Fruit fly (Drosophila melanogaster) whole organism, embryonic: ENCODE results near the gene CdGAPr.

Experiments
- Bteb2 ChIP-seq: fragments of 200-800 bp; sonication (Bioruptor generic); optimal IDR thresholded peaks from 2 replicates; lab custom pipeline; 2016; ENCODE audit warnings: missing biosample characterization, missing genetic modification characterization
- CG1233 ChIP-seq: fragments of 200-800 bp; sonication (Bioruptor generic); optimal IDR thresholded peaks from 4 replicates; lab custom pipeline; 2018; ENCODE audit warnings: missing biosample characterization, mild to moderate bottlenecking, missing genetic modification characterization
- CG12942 ChIP-seq: fragments of 200-800 bp; sonication (Bioruptor generic); optimal IDR thresholded peaks from 3 replicates; lab custom pipeline; 2016; ENCODE audit warnings: missing biosample characterization, missing genetic modification characterization
- CG15696 ChIP-seq: fragments of 200-800 bp; sonication (Bioruptor generic); optimal IDR thresholded peaks from 2 replicates; lab custom pipeline; 2019; ENCODE audit warnings: missing biosample characterization, mild to moderate bottlenecking, missing genetic modification characterization, moderate library complexity
- CG18599 ChIP-seq: fragments of 200-800 bp; sonication (Bioruptor generic); optimal IDR thresholded peaks from 3 replicates; lab custom pipeline; 2017; ENCODE audit warnings: missing biosample characterization, missing genetic modification characterization, mild to moderate bottlenecking, moderate library complexity, missing genetic modification reagents
- CG2129 ChIP-seq: fragments of 200-800 bp; sonication (Bioruptor generic); IDR thresholded peaks from 2 replicates; pipeline ENCODE4 v1.3.6; 2022; ENCODE audit warnings: missing biosample characterization, missing genetic modification characterization; ENCODE audit not compliant: partially characterized antibody
- CG30403 ChIP-seq: fragments of 200-800 bp; sonication (Bioruptor generic); optimal IDR thresholded peaks from 3 replicates; lab custom pipeline; 2016; ENCODE audit warnings: missing biosample characterization, missing genetic modification characterization
- CG33213 ChIP-seq: fragments of 200-800 bp; sonication (Bioruptor generic); optimal IDR thresholded peaks from 3 replicates; lab custom pipeline; 2016; ENCODE audit warnings: missing biosample characterization, missing genetic modification characterization
- CG4424 ChIP-seq: fragments of 200-800 bp; sonication (Bioruptor generic); optimal IDR thresholded peaks from 3 replicates; lab custom pipeline; 2016; ENCODE audit warnings: missing biosample characterization, missing genetic modification characterization
- CG6689 ChIP-seq: fragments of 200-800 bp; sonication (Bioruptor generic); IDR thresholded peaks from 2 replicates; pipeline ENCODE4 v1.3.6; 2022; ENCODE audit warnings: missing biosample characterization, missing genetic modification characterization
- CG6854 ChIP-seq: fragments of 200-800 bp; sonication (Bioruptor generic); optimal IDR thresholded peaks from 3 replicates; lab custom pipeline; 2017; ENCODE audit warnings: missing biosample characterization, mild to moderate bottlenecking, missing genetic modification characterization
- CG7271 ChIP-seq: fragments of 200-800 bp; sonication (Bioruptor generic); optimal IDR thresholded peaks from 2 replicates; lab custom pipeline; 2018; ENCODE audit warnings: missing biosample characterization, mild to moderate bottlenecking, missing genetic modification characterization, moderate library complexity
- CG7556 ChIP-seq: fragments of 200-800 bp; sonication (Bioruptor generic); optimal IDR thresholded peaks from 2 replicates; lab custom pipeline; 2017; ENCODE audit warnings: missing biosample characterization, mild to moderate bottlenecking, missing genetic modification characterization
- CG7839 ChIP-seq: fragments of 200-800 bp; sonication (Bioruptor generic); optimal IDR thresholded peaks from 3 replicates; lab custom pipeline; 2018; ENCODE audit warnings: missing biosample characterization, mild to moderate bottlenecking, missing genetic modification characterization, moderate library complexity
- CG7987 ChIP-seq: fragments of 200-800 bp; sonication (Bioruptor generic); optimal IDR thresholded peaks from 2 replicates; lab custom pipeline; 2018; ENCODE audit warnings: missing biosample characterization, mild to moderate bottlenecking, missing genetic modification characterization, moderate library complexity
- CG8359 ChIP-seq: fragments of 200-800 bp; sonication (Bioruptor generic); optimal IDR thresholded peaks from 2 replicates; lab custom pipeline; 2017; ENCODE audit warnings: missing biosample characterization, mild to moderate bottlenecking, missing genetic modification characterization, borderline replicate concordance
- CG9215 ChIP-seq: fragments of 200-800 bp; sonication (Bioruptor generic); IDR thresholded peaks from 2 replicates; pipeline ENCODE4 v1.3.6; 2022; ENCODE audit warnings: missing biosample characterization, missing genetic modification characterization
- CG9727 ChIP-seq: fragments of 200-800 bp; sonication (Bioruptor generic); optimal IDR thresholded peaks from 3 replicates; lab custom pipeline; 2017; ENCODE audit warnings: missing biosample characterization, mild to moderate bottlenecking, missing genetic modification characterization
- D ChIP-seq, 2 experiments: fragments of 200-800 bp in 1 of 2; fragments of >200 bp in 1 of 2; sonication (Bioruptor generic) in 1 of 2; optimal IDR thresholded peaks; 2 replicates in 1 of 2; 3 replicates in 1 of 2; lab custom pipeline; 2017; ENCODE audit warnings: mild to moderate bottlenecking in 1 of 2, missing biosample characterization in 1 of 2, missing genetic modification characterization in 1 of 2, missing genetic modification reagents in 1 of 2
- Doc2 ChIP-seq: fragments of 200-800 bp; sonication (Bioruptor generic); IDR thresholded peaks from 2 replicates; pipeline ENCODE4 v1.3.6; 2022; ENCODE audit warnings: missing biosample characterization, missing genetic modification characterization
- Elba2 ChIP-seq: fragments of 200-800 bp; sonication (Bioruptor generic); optimal IDR thresholded peaks from 3 replicates; lab custom pipeline; 2016; ENCODE audit warnings: missing biosample characterization, missing genetic modification characterization
- Ets65A ChIP-seq: fragments of 200-800 bp; sonication (Bioruptor generic); peaks from one replicate; lab custom pipeline; 2016; ENCODE audit warnings: missing biosample characterization, missing genetic modification characterization
- Hey ChIP-seq: fragments of 200-800 bp; sonication (Bioruptor generic); optimal IDR thresholded peaks from 3 replicates; lab custom pipeline; 2018; ENCODE audit warnings: missing biosample characterization, mild to moderate bottlenecking, missing genetic modification characterization
- Hr51 ChIP-seq, 2 experiments: fragments of 200-800 bp; sonication (Bioruptor generic); optimal IDR thresholded peaks; 2 replicates in 1 of 2; 3 replicates in 1 of 2; lab custom pipeline; 2016 to 2018; ENCODE audit warnings: missing biosample characterization in 2 of 2, missing genetic modification characterization in 2 of 2, mild to moderate bottlenecking in 1 of 2, moderate library complexity in 1 of 2
- MESR4 ChIP-seq: fragments of 200-800 bp; sonication (Bioruptor generic); optimal IDR thresholded peaks from 2 replicates; lab custom pipeline; 2018; ENCODE audit warnings: missing biosample characterization, mild to moderate bottlenecking, missing genetic modification characterization, moderate library complexity
- Med ChIP-seq: fragments of 200-800 bp; sonication (Bioruptor generic); peaks from one replicate; lab custom pipeline; 2016; ENCODE audit warnings: missing biosample characterization, missing genetic modification characterization, mild to moderate bottlenecking, inconsistent platforms, moderate library complexity
- Nf-YA ChIP-seq: fragments of 200-800 bp; sonication (Bioruptor generic); IDR thresholded peaks from 2 replicates; pipeline ENCODE4 v1.3.6; 2022; ENCODE audit warnings: missing biosample characterization, missing genetic modification characterization
- Oaz ChIP-seq: fragments of 200-800 bp; sonication (Bioruptor generic); IDR thresholded peaks from 2 replicates; pipeline ENCODE4 v1.3.6; 2022; ENCODE audit warnings: missing biosample characterization, missing genetic modification characterization
- PHDP ChIP-seq: fragments of 200-800 bp; sonication (Bioruptor generic); optimal IDR thresholded peaks from 3 replicates; lab custom pipeline; 2018; ENCODE audit warnings: missing biosample characterization, mild to moderate bottlenecking, missing genetic modification characterization, moderate library complexity
- Sox102F ChIP-seq: fragments of 200-800 bp; sonication (Bioruptor generic); optimal IDR thresholded peaks from 2 replicates; lab custom pipeline; 2018; ENCODE audit warnings: missing biosample characterization, mild to moderate bottlenecking, missing genetic modification characterization, moderate library complexity
- Trl ChIP-seq, 3 experiments: fragments of >200 bp in 2 of 3; fragments of 200-800 bp in 1 of 3; sonication (Bioruptor generic) in 1 of 3; optimal IDR thresholded peaks; 2 replicates in 1 of 3; 3 replicates in 2 of 3; lab custom pipeline; 2016 to 2017; ENCODE audit warnings: missing biosample characterization in 1 of 3, missing genetic modification characterization in 1 of 3
- ato ChIP-seq: fragments of 200-800 bp; sonication (Bioruptor generic); IDR thresholded peaks from 2 replicates; pipeline ENCODE4 v1.3.6; 2022; ENCODE audit warnings: missing biosample characterization, missing genetic modification characterization; ENCODE audit not compliant: partially characterized antibody
- bab2 ChIP-seq: fragments of 200-800 bp; sonication (Bioruptor generic); optimal IDR thresholded peaks from 2 replicates; lab custom pipeline; 2016; ENCODE audit warnings: missing biosample characterization, missing genetic modification characterization
- bsh ChIP-seq, 2 experiments: fragments of 200-800 bp; sonication (Bioruptor generic); optimal IDR thresholded peaks; 2 replicates each; lab custom pipeline; 2017 to 2018; ENCODE audit warnings: mild to moderate bottlenecking in 2 of 2, missing biosample characterization in 2 of 2, missing genetic modification characterization in 2 of 2, moderate library complexity in 1 of 2
- chif ChIP-seq, 2 experiments: fragments of 200-800 bp; sonication (Bioruptor generic); optimal IDR thresholded peaks; 3 replicates each; lab custom pipeline; 2016; ENCODE audit warnings: missing biosample characterization in 2 of 2, missing genetic modification characterization in 2 of 2
- chinmo ChIP-seq: fragments of 200-800 bp; sonication (Bioruptor generic); IDR thresholded peaks from 4 replicates; pipeline ENCODE4 v1.3.6; 2022; ENCODE audit warnings: missing biosample characterization, missing genetic modification characterization; ENCODE audit not compliant: partially characterized antibody
- croc ChIP-seq: fragments of 200-800 bp; sonication (Bioruptor generic); conservative IDR thresholded peaks from 3 replicates; pipeline ENCODE4 v1.3.6; 2022; ENCODE audit warnings: missing biosample characterization, missing genetic modification characterization
- fru ChIP-seq: fragments of >200 bp; optimal IDR thresholded peaks from 2 replicates; lab custom pipeline; 2017
- ken ChIP-seq: fragments of 200-800 bp; sonication (Bioruptor generic); IDR thresholded peaks from 3 replicates; pipeline ENCODE4 v1.3.6; 2022; ENCODE audit warnings: missing biosample characterization, missing genetic modification characterization
- lab ChIP-seq: fragments of 200-800 bp; sonication (Bioruptor generic); optimal IDR thresholded peaks from 3 replicates; lab custom pipeline; 2017; ENCODE audit warnings: missing biosample characterization, missing genetic modification characterization, mild to moderate bottlenecking, moderate library complexity, missing genetic modification reagents
- oc ChIP-seq: fragments of 200-800 bp; sonication (Bioruptor generic); optimal IDR thresholded peaks from 2 replicates; lab custom pipeline; 2018; ENCODE audit warnings: missing biosample characterization, mild to moderate bottlenecking, missing genetic modification characterization, moderate library complexity
- pita ChIP-seq: fragments of 200-800 bp; sonication (Bioruptor generic); optimal IDR thresholded peaks from 2 replicates; lab custom pipeline; 2017; ENCODE audit warnings: missing biosample characterization, mild to moderate bottlenecking, missing genetic modification characterization
- row ChIP-seq: fragments of 200-800 bp; sonication (Bioruptor generic); IDR thresholded peaks from 3 replicates; pipeline ENCODE4 v1.3.6; 2022; ENCODE audit warnings: missing biosample characterization, missing genetic modification characterization
- shn ChIP-seq: fragments of 200-800 bp; sonication (Bioruptor generic); optimal IDR thresholded peaks from 3 replicates; lab custom pipeline; 2016; ENCODE audit warnings: missing biosample characterization, missing genetic modification characterization
- sug ChIP-seq: fragments of 200-800 bp; optimal IDR thresholded peaks from 2 replicates; lab custom pipeline; 2019; ENCODE audit warnings: missing biosample characterization, mild to moderate bottlenecking, missing genetic modification characterization, moderate library complexity
- toy ChIP-seq: fragments of 200-800 bp; sonication (Bioruptor generic); IDR thresholded peaks from 2 replicates; pipeline ENCODE4 v1.3.6; 2022; ENCODE audit warnings: missing biosample characterization, missing genetic modification characterization
- unpg ChIP-seq: fragments of 200-800 bp; sonication (Bioruptor generic); optimal IDR thresholded peaks from 3 replicates; lab custom pipeline; 2018; ENCODE audit warnings: missing biosample characterization, mild to moderate bottlenecking, missing genetic modification characterization, moderate library complexity
- vnd ChIP-seq: fragments of 200-800 bp; sonication (Bioruptor generic); IDR thresholded peaks from 3 replicates; pipeline ENCODE4 v1.3.6; 2022; ENCODE audit warnings: missing biosample characterization, missing genetic modification characterization; ENCODE audit not compliant: partially characterized antibody
- z ChIP-seq: fragments of 200-800 bp; sonication (Bioruptor generic); IDR thresholded peaks from 3 replicates; pipeline ENCODE4 v1.3.6; 2022; ENCODE audit warnings: missing biosample characterization, missing genetic modification characterization

CdGAPr gene

dm6 chr2L:19801951-19802612, 10.4 kb upstream of the CdGAPr start (continued):
- TF ChIP-seq ato (GFP tag; lab: Robert Waterston, UW) (no peak), sug (no peak), CG12942 (GFP tag; lab: Kevin White, UChicago) (no peak), bab2 (no peak), z (no peak), CG6689 (no peak), toy (GFP tag; lab: Robert Waterston, UW) (no peak), CG30403 (GFP tag; lab: Kevin White, UChicago) (peak; percentile 2), chinmo (GFP tag; lab: Robert Waterston, UW) (no peak), Elba2 (GFP tag; lab: Kevin White, UChicago) (no peak), oc (tag; lab: Kevin White, UChicago) (no peak), Doc2 (no peak), CG9215 (GFP tag; lab: Robert Waterston, UW) (no peak), fru (lab: Kevin White, UChicago) (no peak), CG18599 (GFP tag; lab: Kevin White, UChicago) (peak; percentile 42), pita (GFP tag; lab: Kevin White, UChicago) (no peak), MESR4 (GFP tag; lab: Kevin White, UChicago) (no peak), CG6854 (GFP tag; lab: Kevin White, UChicago) (no peak), CG15696 (no peak), Hr51 (GFP tag; optimal IDR thresholded peaks at IDR 0.05; lab: Kevin White, UChicago) (peak in 1 of 2 experiments; percentile 46), Bteb2 (GFP tag; lab: Kevin White, UChicago) (no peak), CG7987 (no peak), Hey (tag; lab: Kevin White, UChicago) (peak; percentile 80), croc (GFP tag; lab: Robert Waterston, UW) (no peak), ken (GFP tag; lab: Robert Waterston, UW) (no peak), Nf-YA (GFP tag; lab: Robert Waterston, UW) (no peak), bsh (GFP tag; optimal IDR thresholded peaks at IDR 0.05; lab: Kevin White, UChicago) (peak in 1 of 2 experiments; percentile 19), vnd (no peak), row (GFP tag; lab: Robert Waterston, UW) (peak; percentile 46; the same call in 2 of the 3 replicates), PHDP (peak; percentile 11), chif (GFP tag; optimal IDR thresholded peaks at IDR 0.05; lab: Kevin White, UChicago) (no peak), Sox102F (GFP tag; lab: Kevin White, UChicago) (peak; percentile 25), CG7839 (peak; percentile 15), shn (GFP tag; lab: Kevin White, UChicago) (no peak), CG1233 (GFP tag; lab: Kevin White, UChicago) (no peak), CG7271 (no peak), Med (peak; percentile 10), Trl (optimal IDR thresholded peaks at IDR 0.05; lab: Kevin White, UChicago) (no peak), Trl (GFP tag; optimal IDR thresholded peaks at IDR 0.05; lab: Kevin White, UChicago) (no peak), CG9727 (GFP tag; lab: Kevin White, UChicago) (no peak), unpg (GFP tag; lab: Kevin White, UChicago) (peak; percentile 20), Ets65A (GFP tag; lab: Kevin White, UChicago) (peak; percentile 58), Oaz (GFP tag; lab: Robert Waterston, UW) (no peak), D (optimal IDR thresholded peaks at IDR 0.05; lab: Kevin White, UChicago) (no peak), D (GFP tag; optimal IDR thresholded peaks at IDR 0.05; lab: Kevin White, UChicago) (no peak), CG4424 (no peak), lab (GFP tag; lab: Kevin White, UChicago) (no peak), CG8359 (no peak), CG33213 (GFP tag; lab: Kevin White, UChicago) (no peak), CG2129 (GFP tag; lab: Robert Waterston, UW) (no peak), CG7556 (GFP tag; lab: Kevin White, UChicago) (peak; percentile 7)
